Worm (Caenorhabditis elegans): ENCODE data around the gene clec-143.

The clec-143 gene

DNA sequence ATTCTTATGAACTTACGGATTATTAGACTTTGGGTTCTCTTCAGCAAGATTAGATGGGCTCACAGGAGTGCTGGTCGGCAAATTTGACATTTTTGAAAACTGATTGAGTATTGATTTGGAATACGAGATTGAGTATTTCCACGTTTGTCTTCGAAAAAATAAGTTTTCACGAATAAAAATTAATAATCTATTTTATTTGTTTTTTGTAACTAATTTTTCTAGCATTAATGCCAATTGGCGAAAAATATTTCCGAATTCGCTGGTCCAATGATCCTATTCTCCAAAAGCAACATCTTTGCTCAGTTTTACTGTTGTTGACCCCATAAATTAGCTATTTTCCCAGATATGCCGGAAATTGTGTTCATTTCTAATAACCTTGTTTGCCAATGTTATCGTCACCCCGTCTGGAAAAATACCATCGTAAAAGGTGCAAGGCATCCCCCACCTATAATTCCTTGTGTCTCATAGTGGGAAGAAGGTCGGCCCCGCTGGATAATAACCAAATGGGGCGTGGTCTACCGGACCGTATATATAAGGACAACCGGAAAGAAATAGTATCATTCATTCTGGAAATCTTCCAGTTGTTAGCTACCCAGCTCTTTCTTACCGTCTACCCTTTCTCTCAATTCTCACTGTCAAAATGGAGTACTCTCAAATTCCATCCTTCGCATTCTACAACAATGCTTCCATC is 5.7 kb downstream of the clec-143 start, which contains the start of the genes ZK673.6 and sdz-37:
Gene ZK673.6, minus strand, starts transcription at position 101 of the 691 bp plus-strand sequence.
Gene sdz-37, plus strand, starts transcription at position 641 of the 691 bp plus-strand sequence.
- TF ChIP-seq php-3 (GFP tag; IDR thresholded peaks at IDR 0.05) = no peak
- no peak for TF ChIP-seq madf-9 (GFP tag; conservative IDR thresholded peaks at IDR 0.05)
- no peak for TF ChIP-seq nhr-48 (tag; optimal IDR thresholded peaks at IDR 0.05)
- TF ChIP-seq saeg-2 (GFP tag; IDR thresholded peaks at IDR 0.05) = no peak
- no peak for TF ChIP-seq T20F7.1 (GFP tag; optimal IDR thresholded peaks at IDR 0.05)
- TF ChIP-seq daf-19 (GFP tag; conservative IDR thresholded peaks at IDR 0.05) = no peak
- TF ChIP-seq dve-1 (tag; optimal IDR thresholded peaks at IDR 0.05; ENCODE audit: insufficient read depth) = no peak

DNA sequence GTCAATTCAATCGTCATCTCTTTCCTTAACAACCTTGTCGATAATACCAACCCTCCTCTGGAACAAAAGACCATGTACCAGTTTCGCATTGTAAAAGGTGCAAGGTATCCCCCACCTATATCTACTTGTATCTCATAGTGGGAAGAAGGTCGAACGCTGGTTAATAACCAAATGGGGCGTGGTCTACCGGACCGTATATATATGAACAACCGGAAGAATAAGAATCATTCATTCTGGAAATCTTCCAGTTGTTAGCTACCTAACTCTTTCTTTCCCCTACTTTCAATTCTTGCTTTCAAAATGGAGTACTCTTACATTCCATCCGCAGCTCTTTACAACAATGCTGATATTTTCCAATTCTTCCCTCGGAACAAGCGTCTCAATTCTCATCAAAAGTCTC is 8.9 kb downstream of the clec-143 start, which contains the start of gene ZK673.5:
Gene ZK673.5, plus strand, starts transcription at position 301 of the 400 bp plus-strand sequence.
- TF ChIP-seq php-3 (GFP tag; IDR thresholded peaks at IDR 0.05) (no peak), egl-27 (tag; optimal IDR thresholded peaks at IDR 0.05) (no peak), zip-2 (tag; optimal IDR thresholded peaks at IDR 0.05) (no peak), snpc-4 (tag; optimal IDR thresholded peaks at IDR 0.05) (no peak), nhr-76 (tag; optimal IDR thresholded peaks at IDR 0.05) (no peak)

DNA sequence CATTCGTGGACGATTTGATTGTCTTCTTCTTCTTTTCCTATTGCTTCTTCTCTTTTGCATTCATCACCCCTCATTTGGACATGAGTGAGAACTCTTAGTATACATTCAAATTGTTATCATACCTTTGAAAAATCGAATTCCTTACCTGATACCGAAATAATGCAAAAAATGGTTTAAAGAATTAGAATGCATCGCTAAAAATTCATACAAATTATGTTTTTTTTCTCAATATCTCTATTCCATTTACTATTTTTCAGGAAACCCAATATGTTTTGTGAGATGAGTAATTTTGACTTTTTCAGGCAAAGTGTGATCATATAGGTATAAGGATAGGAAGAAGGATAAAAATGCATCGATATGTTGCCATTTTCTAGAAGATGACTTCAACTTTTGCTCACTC is 13.1 kb downstream of the clec-143 start, which contains the start of gene ZK673.11:
Gene ZK673.11, plus strand, starts transcription at position 301 of the 400 bp plus-strand sequence.
- TF ChIP-seq aha-1 (tag) = peak; percentile 79
- no peak for TF ChIP-seq lin-38 (GFP tag; IDR thresholded peaks at IDR 0.05)
- no peak for TF ChIP-seq nhr-111 (GFP tag; optimal IDR thresholded peaks at IDR 0.05)
- no peak for TF ChIP-seq R02D3.7 (tag; optimal IDR thresholded peaks at IDR 0.05)

DNA sequence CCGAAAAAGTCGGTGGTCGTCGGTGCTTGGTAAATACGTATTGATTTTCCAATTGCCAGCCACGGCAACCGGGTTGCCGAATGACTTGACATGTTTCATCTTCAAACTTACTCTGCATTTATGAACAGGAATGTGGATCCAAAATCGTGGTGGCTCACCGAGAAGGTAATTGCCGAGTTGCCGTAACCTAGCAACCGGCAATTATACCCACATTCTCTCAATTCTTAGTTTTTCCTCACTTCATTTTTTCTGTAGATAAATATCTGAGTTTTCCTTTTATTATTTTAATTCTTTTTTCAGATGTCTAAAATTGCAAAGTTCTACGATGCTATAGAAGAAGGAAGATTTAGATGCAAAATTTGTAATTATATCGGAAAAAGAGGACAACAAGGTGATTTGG is 17.5 kb downstream of the clec-143 start, which contains the start of gene ZK673.4:
Gene ZK673.4, plus strand, starts transcription at position 301 of the 400 bp plus-strand sequence.
- no peak for TF ChIP-seq ceh-82 (tag; optimal IDR thresholded peaks at IDR 0.05)
- TF ChIP-seq lsy-2 (tag; optimal IDR thresholded peaks at IDR 0.05) = no peak
- no peak for TF ChIP-seq nhr-102 (tag; optimal IDR thresholded peaks at IDR 0.05)
- TF ChIP-seq aly-2 (tag; optimal IDR thresholded peaks at IDR 0.05) = no peak
- TF ChIP-seq nhr-6 (tag; optimal IDR thresholded peaks at IDR 0.05) = no peak
- no peak for TF ChIP-seq jun-1 (tag; optimal IDR thresholded peaks at IDR 0.05)
- no peak for TF ChIP-seq set-16 (GFP tag; IDR thresholded peaks at IDR 0.05)
- no peak for TF ChIP-seq aha-1 (tag)
- TF ChIP-seq nhr-10 (tag; optimal IDR thresholded peaks at IDR 0.05) = no peak

DNA sequence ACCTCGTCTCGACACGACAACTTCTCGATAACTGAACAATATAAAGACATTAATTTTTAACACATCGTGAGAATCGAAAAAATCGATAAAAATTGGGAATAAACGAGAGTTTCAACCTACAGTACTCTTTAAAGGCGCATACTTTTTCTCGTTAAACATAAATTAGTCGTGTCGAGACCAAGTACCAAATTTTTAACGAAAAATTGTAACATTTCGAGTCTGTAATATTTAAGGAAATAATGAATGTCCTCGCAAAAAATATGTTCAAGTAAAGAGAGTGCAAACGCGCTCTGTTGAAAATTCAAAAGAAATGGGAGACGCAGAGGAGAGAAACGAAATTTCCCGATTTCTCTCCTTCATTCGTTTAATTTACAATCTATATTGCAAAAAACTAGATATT is 19.8 kb downstream of the clec-143 start:
- TF ChIP-seq vab-7 (GFP tag; IDR thresholded peaks at IDR 0.05) (no peak), ama-1 (optimal IDR thresholded peaks at IDR 0.05) (peak; percentile 56), tag-97 (GFP tag; IDR thresholded peaks at IDR 0.05) (no peak), dmd-6 (GFP tag; IDR thresholded peaks at IDR 0.05) (no peak), zfp-2 (tag; optimal IDR thresholded peaks at IDR 0.05) (no peak), hlh-30 (tag; optimal IDR thresholded peaks at IDR 0.05; ENCODE audit: insufficient read depth) (peak; percentile 31), F49E8.2 (tag; optimal IDR thresholded peaks at IDR 0.05; ENCODE audit: borderline replicate concordance) (no peak), nhr-102 (tag; optimal IDR thresholded peaks at IDR 0.05) (peak; percentile 0), lin-29 (GFP tag; IDR thresholded peaks at IDR 0.05) (no peak), ceh-62 (tag; optimal IDR thresholded peaks at IDR 0.05) (no peak), lin-15B (tag; optimal IDR thresholded peaks at IDR 0.05) (no peak), mdl-1 (tag; optimal IDR thresholded peaks at IDR 0.05) (no peak), egl-43 (GFP tag; IDR thresholded peaks at IDR 0.05) (no peak), snpc-4 (tag; optimal IDR thresholded peaks at IDR 0.05) (no peak), Y48G9A.11 (GFP tag; IDR thresholded peaks at IDR 0.05) (0 out of 2 replicates have a peak, but pooled peaks have one; percentile 25), tra-1 (GFP tag; IDR thresholded peaks at IDR 0.05) (no peak), rbr-2 (tag; optimal IDR thresholded peaks at IDR 0.05) (no peak), mxl-3 (GFP tag; optimal IDR thresholded peaks at IDR 0.05) (no peak), nhr-28 (tag; optimal IDR thresholded peaks at IDR 0.05) (no peak), nhr-111 (GFP tag; optimal IDR thresholded peaks at IDR 0.05) (no peak), hlh-11 (tag; optimal IDR thresholded peaks at IDR 0.05) (no peak), ceh-28 (tag; optimal IDR thresholded peaks at IDR 0.05) (no peak), spr-1 (tag; optimal IDR thresholded peaks at IDR 0.05) (no peak), nhr-6 (tag; optimal IDR thresholded peaks at IDR 0.05) (no peak)
